Worm (Caenorhabditis elegans) whole organism, midembryonic: ENCODE data around the gene nhr-59.
"Not testable (repeated sequence)": the region's sequence is repeated elsewhere in the genome, so short reads cannot be mapped to it uniquely, and the experiment has no call there.

Experiments used
- T22C8.4 ChIP-seq: fragments of 200-800 bp; sonication (Bioruptor generic); IDR thresholded peaks from 2 replicates; pipeline ENCODE4 v1.3.6; 2022; ENCODE audit warnings: missing genetic modification characterization, missing compliant biosample characterization
- cog-1 ChIP-seq: sonication (generic microtip); optimal IDR thresholded peaks from 2 replicates; lab custom pipeline; 2016; ENCODE audit warnings: missing genetic modification characterization, missing compliant biosample characterization
- flt-1 ChIP-seq: fragments of 200-800 bp; sonication (Bioruptor generic); IDR thresholded peaks from 2 replicates; pipeline ENCODE4 v1.3.6; 2022; ENCODE audit warnings: missing genetic modification characterization, missing compliant biosample characterization
- klf-2 ChIP-seq: fragments of 200-800 bp; sonication (Bioruptor generic); conservative IDR thresholded peaks from 2 replicates; pipeline ENCODE4 v1.3.6; 2022; ENCODE audit warnings: missing genetic modification reagents, missing genetic modification characterization, missing compliant biosample characterization
- med-1 ChIP-seq: sonication (generic microtip); optimal IDR thresholded peaks from 2 replicates; lab custom pipeline; 2017; ENCODE audit warnings: missing genetic modification characterization, mild to moderate bottlenecking, missing compliant biosample characterization, antibody characterized with exemption, missing genetic modification reagents; ENCODE audit not compliant: insufficient read depth
- ref-1 ChIP-seq: fragments of 200-800 bp; sonication (Bioruptor generic); conservative IDR thresholded peaks from 2 replicates; pipeline ENCODE4 v1.3.6; 2022; ENCODE audit warnings: missing genetic modification reagents, missing genetic modification characterization, missing compliant biosample characterization
- tab-1 ChIP-seq: fragments of 200-800 bp; sonication (Bioruptor generic); IDR thresholded peaks from 2 replicates; pipeline ENCODE4 v1.3.6; 2022; ENCODE audit warnings: missing genetic modification characterization, missing compliant biosample characterization
- ztf-23 ChIP-seq: fragments of 200-800 bp; sonication (Bioruptor generic); IDR thresholded peaks from 2 replicates; pipeline ENCODE4 v1.3.6; 2022; ENCODE audit warnings: missing genetic modification reagents, missing genetic modification characterization, missing compliant biosample characterization
- ztf-29 ChIP-seq: fragments of 200-800 bp; sonication (Bioruptor generic); IDR thresholded peaks from 2 replicates; pipeline ENCODE4 v1.3.6; 2022; ENCODE audit warnings: missing genetic modification reagents, missing genetic modification characterization, missing compliant biosample characterization

Gene nhr-59

ce11 chrV:2278052-2278451 is at the start of gene nhr-59:
TSS of gene nhr-59 (minus strand) at chrV:2278265.
- TF ChIP-seq ref-1 = no peak
- TF ChIP-seq med-1 (GFP tag; lab: Kevin White, UChicago) = no peak
- TF ChIP-seq ztf-23 = no peak
- no peak for TF ChIP-seq tab-1
- no peak for TF ChIP-seq klf-2 (GFP tag; lab: Robert Waterston, UW)

ce11 chrV:2327124-2327523 is 49.1 kb upstream of the nhr-59 start:
- TF ChIP-seq ztf-23 = no peak
- TF ChIP-seq cog-1 (tag; lab: Kevin White, UChicago) = no peak

ce11 chrV:2326378-2326777 is 48.3 kb upstream of the nhr-59 start, which contains the start of gene pud-4:
TSS of gene pud-4 (plus strand) at chrV:2326678.
- no peak for TF ChIP-seq flt-1
- TF ChIP-seq ztf-23 = no peak
- no peak for TF ChIP-seq ztf-29 (GFP tag; lab: Robert Waterston, UW)
- no peak for TF ChIP-seq klf-2 (GFP tag; lab: Robert Waterston, UW)
- TF ChIP-seq cog-1 (tag; lab: Kevin White, UChicago) = no peak
- TF ChIP-seq T22C8.4 = no peak
- no peak for TF ChIP-seq ref-1
- TF ChIP-seq med-1 (GFP tag; lab: Kevin White, UChicago) = no peak
- no peak for TF ChIP-seq tab-1

DNA sequence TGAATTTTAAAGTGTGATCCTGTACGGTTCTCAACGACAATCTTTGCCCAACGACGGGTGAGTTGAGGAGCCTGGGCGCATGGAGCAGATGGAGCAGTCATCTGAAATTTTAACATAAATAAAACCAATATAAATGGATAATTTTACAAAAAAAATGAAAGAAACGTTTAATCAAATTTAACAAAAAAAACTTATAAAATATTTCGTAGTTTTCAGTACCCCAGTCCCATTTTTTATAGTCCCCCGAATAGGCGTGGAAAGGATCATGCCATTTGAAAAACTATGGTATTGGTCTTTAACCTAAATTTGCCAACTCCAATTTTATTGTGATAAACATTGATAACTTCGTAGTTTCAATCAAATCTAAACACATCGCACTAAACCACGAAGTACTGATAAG is 47.0 kb upstream of the nhr-59 start, which contains the start of gene pud-3:
pud-3 (minus strand) TSS at position 101 of the 400 bp plus-strand sequence.
- no peak for TF ChIP-seq ztf-29 (GFP tag; lab: Robert Waterston, UW)
- TF ChIP-seq ref-1 = no peak
- no peak for TF ChIP-seq med-1 (GFP tag; lab: Kevin White, UChicago)
- TF ChIP-seq ztf-23 = no peak
- no peak for TF ChIP-seq T22C8.4
- no peak for TF ChIP-seq klf-2 (GFP tag; lab: Robert Waterston, UW)
- TF ChIP-seq tab-1 = no peak
- no peak for TF ChIP-seq cog-1 (tag; lab: Kevin White, UChicago)

- no peak for TF ChIP-seq cog-1 (tag; lab: Kevin White, UChicago)
- TF ChIP-seq klf-2 (GFP tag; lab: Robert Waterston, UW) = no peak
- no peak for TF ChIP-seq tab-1
- TF ChIP-seq ztf-29 (GFP tag; lab: Robert Waterston, UW) = no peak
- TF ChIP-seq flt-1 = no peak
Observed at ce11 chrV:2324260-2324659, 46.2 kb upstream of the nhr-59 start.

DNA sequence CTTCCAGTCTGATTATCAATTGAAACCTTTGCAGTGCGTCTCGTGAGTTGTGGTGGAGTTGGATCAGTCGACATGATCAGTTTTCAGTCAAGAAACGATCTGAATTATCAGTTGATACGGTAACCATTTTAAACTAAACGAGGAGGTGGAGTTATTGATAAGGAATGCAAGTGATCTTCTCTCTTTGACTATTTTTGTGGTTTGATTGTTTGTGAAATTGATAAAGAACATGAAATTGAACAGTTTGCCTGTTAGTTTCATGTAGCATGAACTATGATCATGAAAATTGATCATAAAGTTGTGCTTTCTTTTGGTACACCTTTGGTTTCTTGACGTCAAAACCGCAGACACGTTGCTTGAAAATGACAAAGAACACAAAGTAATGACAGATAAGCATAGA is 44.4 kb upstream of the nhr-59 start, which contains the start of gene pud-1.2:
pud-1.2 (minus strand) TSS at position 101 of the 400 bp plus-strand sequence.
- not testable (repeated sequence) for TF ChIP-seq cog-1 (tag; lab: Kevin White, UChicago); ztf-23; med-1 (GFP tag; lab: Kevin White, UChicago)

ce11 chrV:2321001-2321400 is 42.9 kb upstream of the nhr-59 start, which contains the start of gene Y19D10B.6:
TSS of gene Y19D10B.6 (minus strand) at chrV:2321101.
- not testable (repeated sequence) for TF ChIP-seq flt-1; klf-2 (GFP tag; lab: Robert Waterston, UW); ztf-29 (GFP tag; lab: Robert Waterston, UW)

DNA sequence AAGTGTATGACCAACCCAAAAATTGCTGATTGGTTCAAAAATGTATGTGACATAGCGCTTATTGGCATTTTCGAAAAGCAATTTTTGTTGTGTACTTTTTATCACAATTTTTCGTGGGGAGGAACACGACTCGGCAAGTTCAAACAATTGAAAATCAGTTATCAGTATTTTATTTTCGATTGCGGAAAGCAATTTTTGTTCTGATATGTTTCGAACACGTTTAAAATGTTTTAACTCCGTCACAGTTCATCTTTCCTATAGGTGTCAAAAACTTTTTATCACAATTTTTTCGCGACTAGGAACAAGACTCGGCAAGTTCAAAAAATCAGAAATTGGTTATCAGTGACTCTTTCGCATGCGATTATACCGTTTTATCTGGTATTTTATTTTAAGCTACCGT is 30.2 kb upstream of the nhr-59 start:
- TF ChIP-seq klf-2 (GFP tag; lab: Robert Waterston, UW) (no peak), tab-1 (no peak), ztf-29 (GFP tag; lab: Robert Waterston, UW) (no peak), cog-1 (tag; lab: Kevin White, UChicago) (no peak), ztf-23 (no peak), T22C8.4 (no peak), flt-1 (no peak), med-1 (GFP tag; lab: Kevin White, UChicago) (no peak), ref-1 (no peak)

DNA sequence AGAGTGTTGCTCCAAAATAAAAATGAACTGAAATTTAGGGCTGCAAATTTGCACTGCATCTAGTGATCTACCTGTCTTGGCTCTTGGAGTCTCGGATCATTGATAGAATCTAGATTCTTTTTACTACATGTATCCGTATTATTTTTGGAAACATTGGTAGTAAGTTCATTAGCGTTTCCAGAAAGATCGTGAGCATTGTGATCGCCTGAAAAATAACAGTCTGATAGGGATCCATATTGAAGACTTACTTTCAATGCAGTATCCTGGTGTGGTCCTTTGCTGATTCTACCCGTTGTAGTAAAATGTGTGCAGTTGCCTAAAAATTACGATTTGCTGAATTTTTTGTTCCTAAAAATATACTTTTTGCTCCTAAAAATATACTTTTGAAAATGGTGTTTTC is 28.3 kb upstream of the nhr-59 start:
- TF ChIP-seq tab-1 (no peak), flt-1 (no peak), klf-2 (GFP tag; lab: Robert Waterston, UW) (no peak), ref-1 (no peak), cog-1 (tag; lab: Kevin White, UChicago) (no peak), ztf-23 (no peak), T22C8.4 (no peak), med-1 (GFP tag; lab: Kevin White, UChicago) (no peak), ztf-29 (GFP tag; lab: Robert Waterston, UW) (no peak)

ce11 chrV:2303775-2304174 is 25.7 kb upstream of the nhr-59 start, which contains the start of gene irld-15:
TSS of gene irld-15 (minus strand) at chrV:2303875.
- TF ChIP-seq T22C8.4 = no peak

- TF ChIP-seq tab-1 = no peak
- no peak for TF ChIP-seq ztf-29 (GFP tag; lab: Robert Waterston, UW)
- no peak for TF ChIP-seq T22C8.4
- no peak for TF ChIP-seq klf-2 (GFP tag; lab: Robert Waterston, UW)
- TF ChIP-seq med-1 (GFP tag; lab: Kevin White, UChicago) = no peak
- TF ChIP-seq flt-1 = no peak
- TF ChIP-seq ztf-23 = no peak
- TF ChIP-seq cog-1 (tag; lab: Kevin White, UChicago) = no peak
- no peak for TF ChIP-seq ref-1
Observed at ce11 chrV:2300905-2301304, 22.8 kb upstream of the nhr-59 start, which contains the start of gene Y19D10B.8. TSS of gene Y19D10B.8 (minus strand) at chrV:2301005.
